Fruit fly (Drosophila melanogaster) whole organism, embryonic: ENCODE results near the gene Clk.

Source experiments
- Abd-B ChIP-seq: fragments of 200-800 bp; sonication (Bioruptor generic); optimal IDR thresholded peaks from 2 replicates; lab custom pipeline; 2018; ENCODE audit warnings: missing biosample characterization, mild to moderate bottlenecking, missing genetic modification characterization, moderate library complexity
- Adf1 ChIP-seq: fragments of 200-800 bp; sonication (Bioruptor generic); IDR thresholded peaks from 2 replicates; pipeline ENCODE4 v1.3.6; 2022; ENCODE audit warnings: missing biosample characterization, missing genetic modification characterization
- Atf6 ChIP-seq: fragments of 200-800 bp; sonication (Bioruptor generic); IDR thresholded peaks from 2 replicates; pipeline ENCODE4 v1.3.6; 2022; ENCODE audit warnings: missing biosample characterization, missing genetic modification characterization
- B-H1 ChIP-seq: fragments of 200-800 bp; sonication (Bioruptor generic); IDR thresholded peaks from 3 replicates; pipeline ENCODE4 v1.3.6; 2022; ENCODE audit warnings: missing biosample characterization, missing genetic modification characterization
- CG10209 ChIP-seq: fragments of 200-800 bp; sonication (Bioruptor generic); optimal IDR thresholded peaks from 3 replicates; lab custom pipeline; 2017; ENCODE audit warnings: missing biosample characterization, mild to moderate bottlenecking, missing genetic modification characterization, missing genetic modification reagents
- CG10543 ChIP-seq: fragments of 200-800 bp; sonication (Bioruptor generic); optimal IDR thresholded peaks from 3 replicates; lab custom pipeline; 2017; ENCODE audit warnings: missing biosample characterization, mild to moderate bottlenecking, missing genetic modification characterization, moderate library complexity
- CG11085 ChIP-seq: fragments of 200-800 bp; sonication (Bioruptor generic); IDR thresholded peaks from 2 replicates; pipeline ENCODE4 v1.3.6; 2022; ENCODE audit warnings: missing biosample characterization, missing genetic modification characterization
- CG12769 ChIP-seq: fragments of 200-800 bp; sonication (Bioruptor generic); optimal IDR thresholded peaks from 2 replicates; lab custom pipeline; 2019; ENCODE audit warnings: missing biosample characterization, mild to moderate bottlenecking, missing genetic modification characterization, moderate library complexity
- CG13624 ChIP-seq: fragments of 200-800 bp; sonication (Bioruptor generic); optimal IDR thresholded peaks from 2 replicates; lab custom pipeline; 2016; ENCODE audit warnings: missing biosample characterization, missing genetic modification characterization
- CG17568 ChIP-seq: fragments of 200-800 bp; sonication (Bioruptor generic); optimal IDR thresholded peaks from 2 replicates; lab custom pipeline; 2018; ENCODE audit warnings: missing biosample characterization, mild to moderate bottlenecking, missing genetic modification characterization, moderate library complexity
- CG1832 ChIP-seq: fragments of 200-800 bp; sonication (Bioruptor generic); optimal IDR thresholded peaks from 2 replicates; lab custom pipeline; 2017; ENCODE audit warnings: missing biosample characterization, mild to moderate bottlenecking, missing genetic modification characterization, inconsistent platforms
- CG3163 ChIP-seq: fragments of 200-800 bp; sonication (Bioruptor generic); optimal IDR thresholded peaks from 3 replicates; lab custom pipeline; 2016; ENCODE audit warnings: missing biosample characterization, missing genetic modification characterization
- CG3407 ChIP-seq: fragments of 200-800 bp; sonication (Bioruptor generic); optimal IDR thresholded peaks from 2 replicates; lab custom pipeline; 2018; ENCODE audit warnings: missing biosample characterization, mild to moderate bottlenecking, missing genetic modification characterization
- CG3838 ChIP-seq: fragments of 200-800 bp; sonication (Bioruptor generic); optimal IDR thresholded peaks from 3 replicates; lab custom pipeline; 2016; ENCODE audit warnings: missing biosample characterization, missing genetic modification characterization
- CG4282 ChIP-seq: fragments of 200-800 bp; sonication (Bioruptor generic); optimal IDR thresholded peaks from 2 replicates; lab custom pipeline; 2016; ENCODE audit warnings: missing biosample characterization, missing genetic modification characterization
- CG4360 ChIP-seq: fragments of 200-800 bp; sonication (Bioruptor generic); IDR thresholded peaks from 2 replicates; pipeline ENCODE4 v1.3.6; 2022; ENCODE audit warnings: missing biosample characterization, missing genetic modification characterization
- CG4424 ChIP-seq: fragments of 200-800 bp; sonication (Bioruptor generic); optimal IDR thresholded peaks from 3 replicates; lab custom pipeline; 2016; ENCODE audit warnings: missing biosample characterization, missing genetic modification characterization
- CG4617 ChIP-seq: fragments of 200-800 bp; sonication (Bioruptor generic); optimal IDR thresholded peaks from 3 replicates; lab custom pipeline; 2016; ENCODE audit warnings: missing biosample characterization, missing genetic modification characterization, borderline replicate concordance
- CG6254 ChIP-seq: fragments of 200-800 bp; sonication (Bioruptor generic); optimal IDR thresholded peaks from 3 replicates; lab custom pipeline; 2017; ENCODE audit warnings: mild to moderate bottlenecking, missing biosample characterization, missing genetic modification reagents, missing genetic modification characterization
- CG7357 ChIP-seq: fragments of 200-800 bp; sonication (Bioruptor generic); IDR thresholded peaks from 3 replicates; pipeline ENCODE4 v1.3.6; 2022; ENCODE audit warnings: missing biosample characterization, missing genetic modification characterization
- CG8281 ChIP-seq: fragments of 200-800 bp; sonication (Bioruptor generic); optimal IDR thresholded peaks from 2 replicates; lab custom pipeline; 2018; ENCODE audit warnings: missing biosample characterization, mild to moderate bottlenecking, missing genetic modification characterization, moderate library complexity
- CG8359 ChIP-seq: fragments of 200-800 bp; sonication (Bioruptor generic); optimal IDR thresholded peaks from 2 replicates; lab custom pipeline; 2017; ENCODE audit warnings: missing biosample characterization, mild to moderate bottlenecking, missing genetic modification characterization, borderline replicate concordance
- Dek ChIP-seq: fragments of 200-800 bp; sonication (Bioruptor generic); optimal IDR thresholded peaks from 3 replicates; lab custom pipeline; 2019; ENCODE audit warnings: missing biosample characterization, mild to moderate bottlenecking, missing genetic modification characterization, moderate library complexity
- Doc2 ChIP-seq: fragments of 200-800 bp; sonication (Bioruptor generic); IDR thresholded peaks from 2 replicates; pipeline ENCODE4 v1.3.6; 2022; ENCODE audit warnings: missing biosample characterization, missing genetic modification characterization
- Elba2 ChIP-seq: fragments of 200-800 bp; sonication (Bioruptor generic); optimal IDR thresholded peaks from 3 replicates; lab custom pipeline; 2016; ENCODE audit warnings: missing biosample characterization, missing genetic modification characterization
- HLH4C ChIP-seq: fragments of 200-800 bp; sonication (Bioruptor generic); IDR thresholded peaks from 3 replicates; pipeline ENCODE4 v1.3.6; 2022; ENCODE audit warnings: missing biosample characterization, missing genetic modification characterization; ENCODE audit not compliant: partially characterized antibody
- MTF-1 ChIP-seq: fragments of 200-800 bp; sonication (Bioruptor generic); optimal IDR thresholded peaks from 2 replicates; lab custom pipeline; 2018; ENCODE audit warnings: missing biosample characterization, mild to moderate bottlenecking, missing genetic modification characterization, borderline replicate concordance
- NC2β ChIP-seq: fragments of 200-800 bp; sonication (Bioruptor generic); optimal IDR thresholded peaks from 2 replicates; lab custom pipeline; 2016; ENCODE audit warnings: missing biosample characterization, missing genetic modification characterization
- NK7.1 ChIP-seq: fragments of 200-800 bp; sonication (Bioruptor generic); optimal IDR thresholded peaks from 3 replicates; lab custom pipeline; 2016; ENCODE audit warnings: missing biosample characterization, missing genetic modification characterization
- Rx ChIP-seq: fragments of 200-800 bp; sonication (Bioruptor generic); IDR thresholded peaks from 2 replicates; pipeline ENCODE4 v1.3.6; 2022; ENCODE audit warnings: missing biosample characterization, missing genetic modification characterization
- Vsx1 ChIP-seq: fragments of 200-800 bp; sonication (Bioruptor generic); optimal IDR thresholded peaks from 2 replicates; lab custom pipeline; 2017; ENCODE audit warnings: missing biosample characterization, mild to moderate bottlenecking, missing genetic modification characterization, missing genetic modification reagents
- bowl ChIP-seq: fragments of 200-800 bp; sonication (Bioruptor generic); IDR thresholded peaks from 2 replicates; pipeline ENCODE4 v1.3.6; 2022; ENCODE audit warnings: missing biosample characterization, missing genetic modification characterization
- corto ChIP-seq: fragments of 200-800 bp; sonication (Bioruptor generic); optimal IDR thresholded peaks from 2 replicates; lab custom pipeline; 2016; ENCODE audit warnings: missing biosample characterization, mild to moderate bottlenecking, missing genetic modification characterization, moderate library complexity
- gcm ChIP-seq: fragments of 200-800 bp; sonication (Bioruptor generic); optimal IDR thresholded peaks from 2 replicates; lab custom pipeline; 2019; ENCODE audit warnings: missing biosample characterization, mild to moderate bottlenecking, missing genetic modification characterization, moderate library complexity
- ind ChIP-seq: fragments of 200-800 bp; sonication (Bioruptor generic); optimal IDR thresholded peaks from 3 replicates; lab custom pipeline; 2016; ENCODE audit warnings: missing biosample characterization, missing genetic modification characterization
- inv ChIP-seq: fragments of 200-800 bp; sonication (Bioruptor generic); IDR thresholded peaks from 2 replicates; pipeline ENCODE4 v1.3.6; 2022; ENCODE audit warnings: missing biosample characterization, missing genetic modification characterization; ENCODE audit not compliant: partially characterized antibody
- ken ChIP-seq: fragments of 200-800 bp; sonication (Bioruptor generic); IDR thresholded peaks from 3 replicates; pipeline ENCODE4 v1.3.6; 2022; ENCODE audit warnings: missing biosample characterization, missing genetic modification characterization
- lov ChIP-seq, 2 experiments: fragments of 200-800 bp in 1 of 2; fragments of >200 bp in 1 of 2; sonication (Bioruptor generic) in 1 of 2; IDR thresholded peaks in 1 of 2; optimal IDR thresholded peaks in 1 of 2; 2 replicates in 1 of 2; 3 replicates in 1 of 2; pipeline versions ENCODE4 v1.3.6 to Lab custom; 2017 to 2022; ENCODE audit warnings: missing biosample characterization in 1 of 2, missing genetic modification characterization in 1 of 2
- nerfin-2 ChIP-seq: fragments of 200-800 bp; sonication (Bioruptor generic); IDR thresholded peaks from 2 replicates; pipeline ENCODE4 v1.3.6; 2022; ENCODE audit warnings: missing biosample characterization, missing genetic modification characterization; ENCODE audit not compliant: partially characterized antibody
- oc ChIP-seq: fragments of 200-800 bp; sonication (Bioruptor generic); optimal IDR thresholded peaks from 2 replicates; lab custom pipeline; 2018; ENCODE audit warnings: missing biosample characterization, mild to moderate bottlenecking, missing genetic modification characterization, moderate library complexity
- pan ChIP-seq, 4 experiments: fragments of >200 bp in 3 of 4; fragments of 200-800 bp in 1 of 4; sonication (Bioruptor generic) in 1 of 4; optimal IDR thresholded peaks in 3 of 4; IDR thresholded peaks in 1 of 4; 2 replicates each; pipeline versions ENCODE4 v1.3.6 to Lab custom; 2017 to 2022; ENCODE audit warnings: missing biosample characterization in 2 of 4, missing genetic modification characterization in 2 of 4, mixed read lengths in 1 of 4
- pita ChIP-seq: fragments of 200-800 bp; sonication (Bioruptor generic); optimal IDR thresholded peaks from 2 replicates; lab custom pipeline; 2017; ENCODE audit warnings: missing biosample characterization, mild to moderate bottlenecking, missing genetic modification characterization
- sc ChIP-seq, 3 experiments: fragments of >200 bp in 2 of 3; fragments of 200-800 bp in 1 of 3; sonication (Bioruptor generic) in 1 of 3; optimal IDR thresholded peaks; 2 replicates in 2 of 3; 3 replicates in 1 of 3; lab custom pipeline; 2017; ENCODE audit warnings: mild to moderate bottlenecking in 1 of 3, missing biosample characterization in 1 of 3, missing genetic modification characterization in 1 of 3, missing genetic modification reagents in 1 of 3
- sd ChIP-seq: fragments of 200-800 bp; sonication (Bioruptor generic); optimal IDR thresholded peaks from 3 replicates; lab custom pipeline; 2018; ENCODE audit warnings: missing biosample characterization, mild to moderate bottlenecking, missing genetic modification characterization, moderate library complexity
- sob ChIP-seq: fragments of 200-800 bp; sonication (Bioruptor generic); IDR thresholded peaks from 2 replicates; pipeline ENCODE4 v1.3.6; 2022; ENCODE audit warnings: missing biosample characterization, missing genetic modification characterization
- usp ChIP-seq: fragments of >200 bp; optimal IDR thresholded peaks from 2 replicates; lab custom pipeline; 2017; ENCODE audit warnings: missing biosample characterization, missing genetic modification characterization
- vfl ChIP-seq: fragments of 200-800 bp; sonication (Bioruptor generic); optimal IDR thresholded peaks from 2 replicates; lab custom pipeline; 2016; ENCODE audit warnings: missing biosample characterization, missing genetic modification characterization
- vvl ChIP-seq: fragments of 200-800 bp; sonication (Bioruptor generic); IDR thresholded peaks from 2 replicates; pipeline ENCODE4 v1.3.6; 2022; ENCODE audit warnings: missing biosample characterization, missing genetic modification characterization
- zf30C ChIP-seq: fragments of 200-800 bp; sonication (Bioruptor generic); optimal IDR thresholded peaks from 3 replicates; lab custom pipeline; 2018; ENCODE audit warnings: missing biosample characterization, mild to moderate bottlenecking, missing genetic modification characterization

Clk gene

dm6 chr3L:7726285-7726684 lies 49.1 kb downstream of the Clk start, which contains the start of gene CG7457 (continued):
- TF ChIP-seq sob (no peak), NK7.1 (GFP tag; lab: Kevin White, UChicago) (no peak), B-H1 (GFP tag; lab: Robert Waterston, UW) (no peak), CG13624 (GFP tag; lab: Kevin White, UChicago) (no peak), ken (no peak), Dek (tag; lab: Kevin White, UChicago) (no peak), lov (optimal IDR thresholded peaks at IDR 0.05; lab: Kevin White, UChicago) (no peak), lov (GFP tag; IDR thresholded peaks at IDR 0.05; lab: Robert Waterston, UW) (no peak), Abd-B (no peak), CG7357 (GFP tag; lab: Robert Waterston, UW) (no peak), CG3407 (GFP tag; lab: Kevin White, UChicago) (no peak), ind (no peak), Rx (GFP tag; lab: Robert Waterston, UW) (no peak), CG4424 (no peak), bowl (GFP tag; lab: Robert Waterston, UW) (no peak), pan (optimal IDR thresholded peaks at IDR 0.05; lab: Kevin White, UChicago) (no peak), pan (GFP tag; optimal IDR thresholded peaks at IDR 0.05 in 1 of 2, IDR thresholded peaks at IDR 0.05 in 1 of 2) (no peak), inv (GFP tag; lab: Robert Waterston, UW) (peak; percentile 88), CG4360 (GFP tag; lab: Robert Waterston, UW) (no peak), pita (GFP tag; lab: Kevin White, UChicago) (no peak), sc (optimal IDR thresholded peaks at IDR 0.05; lab: Kevin White, UChicago) (no peak), sc (GFP tag; optimal IDR thresholded peaks at IDR 0.05; lab: Kevin White, UChicago) (no peak), CG4282 (GFP tag; lab: Kevin White, UChicago) (no peak), vfl (GFP tag; lab: Kevin White, UChicago) (no peak), nerfin-2 (GFP tag; lab: Robert Waterston, UW) (peak; percentile 86), CG11085 (GFP tag; lab: Robert Waterston, UW) (no peak), Elba2 (no peak), Adf1 (no peak), CG6254 (GFP tag; lab: Kevin White, UChicago) (no peak), Vsx1 (GFP tag; lab: Kevin White, UChicago) (no peak), CG8281 (tag; lab: Kevin White, UChicago) (no peak), CG12769 (tag; lab: Kevin White, UChicago) (no peak), sd (tag; lab: Kevin White, UChicago) (peak; percentile 73), CG1832 (GFP tag; lab: Kevin White, UChicago) (no peak), usp (no peak), CG10209 (GFP tag; lab: Kevin White, UChicago) (no peak), CG3838 (GFP tag; lab: Kevin White, UChicago) (no peak), oc (tag; lab: Kevin White, UChicago) (no peak), NC2β (GFP tag; lab: Kevin White, UChicago) (no peak), CG4617 (GFP tag; lab: Kevin White, UChicago) (peak; percentile 36), gcm (GFP tag; lab: Kevin White, UChicago) (no peak), Doc2 (GFP tag; lab: Robert Waterston, UW) (no peak), CG3163 (no peak), Atf6 (no peak), MTF-1 (GFP tag; lab: Kevin White, UChicago) (no peak), zf30C (GFP tag; lab: Kevin White, UChicago) (no peak), vvl (GFP tag; lab: Robert Waterston, UW) (peak; percentile 75), CG17568 (no peak), corto (GFP tag; lab: Kevin White, UChicago) (no peak), CG8359 (GFP tag; lab: Kevin White, UChicago) (no peak), HLH4C (peak; percentile 90), CG10543 (GFP tag; lab: Kevin White, UChicago) (no peak)
